Fruit fly (Drosophila melanogaster): ENCODE measurements around the gene pyx.

dm6 chr3L:270760-271500 lies 48.1 kb upstream of the pyx start, which contains the start of gene miple2:
- TF ChIP-seq usp (GFP tag; optimal IDR thresholded peaks at IDR 0.05) (no peak), psq (optimal IDR thresholded peaks at IDR 0.05) (no peak), Dll (optimal IDR thresholded peaks at IDR 0.05) (no peak), pan (optimal IDR thresholded peaks at IDR 0.05) (no peak), CG8478 (optimal IDR thresholded peaks at IDR 0.05) (no peak)
